Fruit fly (Drosophila melanogaster) whole organism, pupa: ENCODE results near the gene lmgA.

Experiments used
- CG10348 ChIP-seq: fragments of 200-800 bp; sonication (Bioruptor generic); IDR thresholded peaks from 2 replicates; pipeline ENCODE4 v1.3.6; 2022; ENCODE audit warnings: missing biosample characterization, missing genetic modification characterization
- CG12605 ChIP-seq: fragments of 200-800 bp; sonication (Bioruptor generic); IDR thresholded peaks from 2 replicates; pipeline ENCODE4 v1.3.6; 2022; ENCODE audit warnings: missing biosample characterization, missing genetic modification characterization
- CG13204 ChIP-seq: fragments of 200-800 bp; sonication (Bioruptor generic); optimal IDR thresholded peaks from 2 replicates; lab custom pipeline; 2018; ENCODE audit warnings: missing biosample characterization, mild to moderate bottlenecking, missing genetic modification characterization, moderate library complexity
- CG14655 ChIP-seq: fragments of 200-800 bp; sonication (Bioruptor generic); optimal IDR thresholded peaks from 3 replicates; lab custom pipeline; 2017; ENCODE audit warnings: mild to moderate bottlenecking, missing biosample characterization, missing genetic modification reagents, missing genetic modification characterization
- CG15710 ChIP-seq: fragments of 200-800 bp; sonication (Bioruptor generic); optimal IDR thresholded peaks from 2 replicates; lab custom pipeline; 2018; ENCODE audit warnings: missing biosample characterization, mild to moderate bottlenecking, missing genetic modification characterization, moderate library complexity
- CG17806 ChIP-seq: fragments of 200-800 bp; sonication (Bioruptor generic); optimal IDR thresholded peaks from 2 replicates; lab custom pipeline; 2018; ENCODE audit warnings: missing biosample characterization, mild to moderate bottlenecking, missing genetic modification characterization, moderate library complexity
- CG32121 ChIP-seq: fragments of 200-800 bp; sonication (Bioruptor generic); IDR thresholded peaks from 2 replicates; pipeline ENCODE4 v1.3.6; 2022; ENCODE audit warnings: missing biosample characterization, missing genetic modification characterization
- CG34367 ChIP-seq: fragments of 200-800 bp; sonication (Bioruptor generic); optimal IDR thresholded peaks from 2 replicates; lab custom pipeline; 2018; ENCODE audit warnings: missing biosample characterization, mild to moderate bottlenecking, missing genetic modification characterization
- CG4496 ChIP-seq: fragments of 200-800 bp; sonication (Bioruptor generic); IDR thresholded peaks from 3 replicates; pipeline ENCODE4 v1.3.6; 2022; ENCODE audit warnings: missing biosample characterization, missing genetic modification characterization
- CG8159 ChIP-seq: fragments of 200-800 bp; sonication (Bioruptor generic); optimal IDR thresholded peaks from 3 replicates; lab custom pipeline; 2018; ENCODE audit warnings: missing biosample characterization, mild to moderate bottlenecking, missing genetic modification characterization, moderate library complexity
- CG8301 ChIP-seq: fragments of 200-800 bp; sonication (Bioruptor generic); optimal IDR thresholded peaks from 2 replicates; lab custom pipeline; 2018; ENCODE audit warnings: missing biosample characterization, mild to moderate bottlenecking, missing genetic modification characterization
- CG9948 ChIP-seq: fragments of 200-800 bp; sonication (Bioruptor generic); optimal IDR thresholded peaks from 2 replicates; lab custom pipeline; 2018; ENCODE audit warnings: missing biosample characterization, mild to moderate bottlenecking, missing genetic modification characterization, moderate library complexity
- D1 ChIP-seq: fragments of 200-800 bp; sonication (Bioruptor generic); optimal IDR thresholded peaks from 2 replicates; lab custom pipeline; 2018; ENCODE audit warnings: missing biosample characterization, mild to moderate bottlenecking, missing genetic modification characterization, moderate library complexity
- EcR ChIP-seq: fragments of 200-800 bp; sonication (Bioruptor generic); optimal IDR thresholded peaks from 3 replicates; lab custom pipeline; 2019; ENCODE audit warnings: missing biosample characterization, missing genetic modification characterization, mild to moderate bottlenecking, moderate library complexity, missing genetic modification reagents
- Ets98B ChIP-seq: fragments of 200-800 bp; sonication (Bioruptor generic); IDR thresholded peaks from 2 replicates; pipeline ENCODE4 v1.3.6; 2022; ENCODE audit warnings: missing biosample characterization, missing genetic modification characterization
- Pif1A ChIP-seq: fragments of 200-800 bp; sonication (Bioruptor generic); optimal IDR thresholded peaks from 3 replicates; lab custom pipeline; 2016; ENCODE audit warnings: missing biosample characterization, missing genetic modification characterization
- Pif1B ChIP-seq: fragments of 200-800 bp; sonication (Bioruptor generic); optimal IDR thresholded peaks from 3 replicates; lab custom pipeline; 2016; ENCODE audit warnings: missing biosample characterization, missing genetic modification characterization
- Snoo ChIP-seq: fragments of 200-800 bp; sonication (Bioruptor generic); optimal IDR thresholded peaks from 3 replicates; lab custom pipeline; 2017; ENCODE audit warnings: missing biosample characterization, mild to moderate bottlenecking, missing genetic modification characterization, inconsistent platforms
- fd96Ca ChIP-seq: fragments of 200-800 bp; sonication (Bioruptor generic); IDR thresholded peaks from 3 replicates; pipeline ENCODE4 v1.3.6; 2022; ENCODE audit warnings: missing biosample characterization, missing genetic modification characterization
- gl ChIP-seq: fragments of 200-800 bp; sonication (Bioruptor generic); optimal IDR thresholded peaks from 2 replicates; lab custom pipeline; 2018; ENCODE audit warnings: missing biosample characterization, mild to moderate bottlenecking, missing genetic modification characterization
- rn ChIP-seq: fragments of 200-800 bp; sonication (Bioruptor generic); IDR thresholded peaks from 2 replicates; pipeline ENCODE4 v1.3.6; 2022; ENCODE audit warnings: missing biosample characterization, missing genetic modification characterization

The lmgA gene

dm6 chr2L:8544636-8545035 is 16.2 kb upstream of the lmgA start:
- no peak for TF ChIP-seq CG15710 (tag; lab: Kevin White, UChicago)
- TF ChIP-seq CG4496 (GFP tag; lab: Robert Waterston, UW), result no peak
- no peak for TF ChIP-seq Pif1B

- TF ChIP-seq Pif1B (no peak), CG12605 (no peak; the same call in 1 of the 2 replicates), CG9948 (no peak), Ets98B (GFP tag; lab: Robert Waterston, UW) (peak; percentile 20; the same call in 1 of the 2 replicates)
Measured at dm6 chr2L:8543731-8544359, 15.4 kb upstream of the lmgA start.

dm6 chr2L:8543102-8543501 is 14.7 kb upstream of the lmgA start:
- no peak for TF ChIP-seq CG10348
- no peak for TF ChIP-seq gl
- TF ChIP-seq D1, result peak; percentile 36
- peak; percentile 40; the same call in 1 of the 2 replicates for TF ChIP-seq CG32121 (GFP tag; lab: Robert Waterston, UW)
- no peak for TF ChIP-seq CG8301
- TF ChIP-seq EcR, result no peak
- TF ChIP-seq fd96Ca (GFP tag; lab: Robert Waterston, UW), result no peak
- peak; percentile 69 for TF ChIP-seq CG4496 (GFP tag; lab: Robert Waterston, UW)
- no peak for TF ChIP-seq Snoo (tag; lab: Kevin White, UChicago)
- no peak for TF ChIP-seq CG13204 (GFP tag; lab: Kevin White, UChicago)

dm6 chr2L:8542639-8543038 is 14.2 kb upstream of the lmgA start:
- TF ChIP-seq CG4496 (GFP tag; lab: Robert Waterston, UW) (no peak), Snoo (tag; lab: Kevin White, UChicago) (no peak), CG9948 (no peak)

- TF ChIP-seq CG17806 (tag; lab: Kevin White, UChicago) (no peak), CG9948 (no peak), CG14655 (GFP tag; lab: Kevin White, UChicago) (no peak), gl (no peak), CG13204 (GFP tag; lab: Kevin White, UChicago) (no peak), CG32121 (GFP tag; lab: Robert Waterston, UW) (no peak)
Measured at dm6 chr2L:8542234-8542572, 13.8 kb upstream of the lmgA start.

dm6 chr2L:8541469-8542233 is 13.2 kb upstream of the lmgA start, which contains the start of gene Sema1a:
TSS of gene Sema1a (plus strand) at chr2L:8542147.
- TF ChIP-seq gl (no peak), rn (GFP tag; lab: Robert Waterston, UW) (no peak), Ets98B (GFP tag; lab: Robert Waterston, UW) (peak; percentile 71), CG8159 (tag; lab: Kevin White, UChicago) (peak; percentile 53), CG34367 (peak; percentile 49), CG4496 (GFP tag; lab: Robert Waterston, UW) (peak; percentile 74; the same call in 2 of the 3 replicates), CG10348 (no peak), Pif1A (GFP tag; lab: Kevin White, UChicago) (peak; percentile 19), CG13204 (GFP tag; lab: Kevin White, UChicago) (no peak), Snoo (tag; lab: Kevin White, UChicago) (peak; percentile 71), fd96Ca (GFP tag; lab: Robert Waterston, UW) (no peak), CG8301 (peak; percentile 51), CG12605 (peak; percentile 74), CG17806 (tag; lab: Kevin White, UChicago) (peak; percentile 26), CG15710 (tag; lab: Kevin White, UChicago) (peak; percentile 9), CG14655 (GFP tag; lab: Kevin White, UChicago) (peak; percentile 44), CG9948 (peak; percentile 39), CG32121 (GFP tag; lab: Robert Waterston, UW) (peak; percentile 56; the same call in 1 of the 2 replicates), Pif1B (peak; percentile 24), EcR (no peak), D1 (peak; percentile 44)

dm6 chr2L:8538449-8539050 is 10.1 kb upstream of the lmgA start:
- TF ChIP-seq CG13204 (GFP tag; lab: Kevin White, UChicago) (no peak), CG12605 (no peak), CG34367 (no peak), CG32121 (GFP tag; lab: Robert Waterston, UW) (no peak), Pif1B (no peak), CG9948 (no peak), CG15710 (tag; lab: Kevin White, UChicago) (no peak), EcR (no peak), rn (GFP tag; lab: Robert Waterston, UW) (no peak), gl (no peak), CG17806 (tag; lab: Kevin White, UChicago) (no peak), CG10348 (no peak), Snoo (tag; lab: Kevin White, UChicago) (no peak), Ets98B (GFP tag; lab: Robert Waterston, UW) (no peak)
